Worm (Caenorhabditis elegans) whole organism, L4 larva: Measurements from ENCODE around the gene sup-26.

Source experiments
- F10B5.3 ChIP-seq: sonication (generic microtip); optimal IDR thresholded peaks from 2 replicates; lab custom pipeline; 2016; ENCODE audit warnings: mild to moderate bottlenecking, missing genetic modification characterization, missing compliant biosample characterization
- F26F4.8 ChIP-seq: fragments of 200-800 bp; sonication (Bioruptor generic); conservative IDR thresholded peaks from 2 replicates; pipeline ENCODE4 v1.3.6; 2022; ENCODE audit warnings: missing genetic modification characterization, missing compliant biosample characterization
- F44E2.7 ChIP-seq: fragments of 200-800 bp; sonication (Bioruptor generic); IDR thresholded peaks from 2 replicates; pipeline ENCODE4 v2.1.2; 2022; ENCODE audit warnings: missing genetic modification characterization, missing compliant biosample characterization
- T26A8.4 ChIP-seq: fragments of 200-800 bp; sonication (Bioruptor generic); IDR thresholded peaks from 2 replicates; pipeline ENCODE4 v1.3.6; 2022; ENCODE audit warnings: missing genetic modification characterization, missing compliant biosample characterization
- Y105C5A.15 ChIP-seq: fragments of 200-800 bp; sonication (Bioruptor generic); IDR thresholded peaks from 2 replicates; pipeline ENCODE4 v1.3.6; 2022; ENCODE audit warnings: missing genetic modification characterization, missing compliant biosample characterization
- ZK337.2 ChIP-seq: fragments of 200-800 bp; sonication (Bioruptor generic); IDR thresholded peaks from 2 replicates; pipeline ENCODE4 v1.3.6; 2022; ENCODE audit warnings: missing genetic modification reagents, missing genetic modification characterization, missing compliant biosample characterization
- ZK546.5 ChIP-seq, 2 experiments: sonication (generic microtip); optimal IDR thresholded peaks; 2 replicates each; lab custom pipeline; 2017; ENCODE audit warnings: missing biosample characterization in 2 of 2, missing genetic modification characterization in 2 of 2
- aly-2 ChIP-seq: sonication (generic microtip); optimal IDR thresholded peaks from 2 replicates; lab custom pipeline; 2018; ENCODE audit warnings: missing biosample characterization, missing genetic modification characterization
- ama-1 ChIP-seq: fragments of 150-350 bp; optimal IDR thresholded peaks from 2 replicates; lab custom pipeline; 2014; ENCODE audit warnings: inconsistent platforms, mixed read lengths
- arid-1 ChIP-seq: fragments of 200-800 bp; sonication (Bioruptor generic); conservative IDR thresholded peaks from 2 replicates; pipeline ENCODE4 v1.3.6; 2022; ENCODE audit warnings: missing genetic modification reagents, missing genetic modification characterization, missing compliant biosample characterization
- attf-4 ChIP-seq: sonication (generic microtip); optimal IDR thresholded peaks from 3 replicates; lab custom pipeline; 2017; ENCODE audit warnings: missing biosample characterization, missing genetic modification characterization
- ceh-20 ChIP-seq: fragments of 200-800 bp; sonication (Bioruptor generic); IDR thresholded peaks from 2 replicates; pipeline ENCODE4 v1.3.6; 2022; ENCODE audit warnings: missing genetic modification reagents, missing genetic modification characterization, missing compliant biosample characterization
- ceh-28 ChIP-seq: fragments of 150-350 bp; optimal IDR thresholded peaks from 2 replicates; lab custom pipeline; 2014; ENCODE audit warnings: missing biosample characterization, missing genetic modification reagents, missing genetic modification characterization
- ceh-82 ChIP-seq: sonication (generic microtip); optimal IDR thresholded peaks from 2 replicates; lab custom pipeline; 2017; ENCODE audit warnings: missing biosample characterization, missing genetic modification characterization
- ctbp-1 ChIP-seq: fragments of 200-800 bp; sonication (Bioruptor generic); IDR thresholded peaks from 2 replicates; pipeline ENCODE4 v1.3.6; 2022; ENCODE audit warnings: missing genetic modification reagents, missing genetic modification characterization, missing compliant biosample characterization
- daf-8 ChIP-seq: fragments of 200-800 bp; sonication (Bioruptor generic); IDR thresholded peaks from 2 replicates; pipeline ENCODE4 v1.3.6; 2022; ENCODE audit warnings: missing genetic modification characterization, missing compliant biosample characterization
- dmd-8 ChIP-seq: fragments of 200-800 bp; sonication (Bioruptor generic); IDR thresholded peaks from 2 replicates; pipeline ENCODE4 v1.3.6; 2022; ENCODE audit warnings: missing genetic modification characterization, missing compliant biosample characterization
- dmd-9 ChIP-seq: fragments of 200-800 bp; sonication (Bioruptor generic); IDR thresholded peaks from 2 replicates; pipeline ENCODE4 v1.3.6; 2022; ENCODE audit warnings: missing genetic modification reagents, missing genetic modification characterization, missing compliant biosample characterization
- dpl-1 ChIP-seq: fragments of 150-350 bp; optimal IDR thresholded peaks from 2 replicates; lab custom pipeline; 2014; ENCODE audit warnings: missing biosample characterization, missing genetic modification reagents, missing genetic modification characterization
- dve-1 ChIP-seq: sonication (generic microtip); optimal IDR thresholded peaks from 2 replicates; lab custom pipeline; 2017; ENCODE audit warnings: antibody characterized with exemption, mild to moderate bottlenecking, missing genetic modification characterization, missing compliant biosample characterization; ENCODE audit not compliant: insufficient read depth
- gei-8 ChIP-seq: fragments of 200-800 bp; sonication (Bioruptor generic); optimal IDR thresholded peaks from 2 replicates; lab custom pipeline; 2018; ENCODE audit warnings: mild to moderate bottlenecking, missing genetic modification characterization, missing compliant biosample characterization
- hif-1 ChIP-seq, 2 experiments: sonication (generic microtip); optimal IDR thresholded peaks; 2 replicates each; lab custom pipeline; 2016 to 2017; ENCODE audit warnings: missing compliant biosample characterization in 2 of 2, missing genetic modification characterization in 2 of 2, missing genetic modification reagents in 2 of 2, missing genotype in 2 of 2, mild to moderate bottlenecking in 1 of 2
- hlh-11 ChIP-seq: fragments of 200-800 bp; sonication (Bioruptor generic); optimal IDR thresholded peaks from 2 replicates; lab custom pipeline; 2018; ENCODE audit warnings: mild to moderate bottlenecking, missing genetic modification characterization, missing compliant biosample characterization
- jun-1 ChIP-seq: fragments of 150-350 bp; optimal IDR thresholded peaks from 2 replicates; lab custom pipeline; 2014; ENCODE audit warnings: missing biosample characterization, missing genetic modification reagents, missing genetic modification characterization
- lim-7 ChIP-seq: fragments of 200-800 bp; sonication (Bioruptor generic); IDR thresholded peaks from 2 replicates; pipeline ENCODE4 v1.3.6; 2022; ENCODE audit warnings: missing genetic modification characterization, missing compliant biosample characterization
- lin-15B ChIP-seq: fragments of 150-350 bp; sonication (generic microtip); optimal IDR thresholded peaks from 3 replicates; lab custom pipeline; 2014; ENCODE audit warnings: missing biosample characterization, missing genetic modification characterization
- lin-29 ChIP-seq: fragments of 200-800 bp; sonication (Bioruptor generic); IDR thresholded peaks from 2 replicates; pipeline ENCODE4 v1.3.6; 2022; ENCODE audit warnings: missing genetic modification reagents, missing genetic modification characterization, missing compliant biosample characterization
- lin-39 ChIP-seq: fragments of 150-350 bp; optimal IDR thresholded peaks from 2 replicates; lab custom pipeline; 2014; ENCODE audit warnings: missing biosample characterization, missing genetic modification reagents, missing genetic modification characterization
- lir-3 ChIP-seq: sonication (generic microtip); optimal IDR thresholded peaks from 2 replicates; lab custom pipeline; 2016; ENCODE audit warnings: mild to moderate bottlenecking, missing genetic modification characterization, missing compliant biosample characterization
- mdl-1 ChIP-seq, 2 experiments: fragments of 150-350 bp in 1 of 2; sonication (generic microtip) in 1 of 2; optimal IDR thresholded peaks; 2 replicates each; lab custom pipeline; 2014 to 2017; ENCODE audit warnings: missing biosample characterization in 2 of 2, missing genetic modification characterization in 2 of 2
- mdt-29 ChIP-seq: fragments of 200-800 bp; sonication (Bioruptor generic); IDR thresholded peaks from 2 replicates; pipeline ENCODE4 v1.3.6; 2022; ENCODE audit warnings: missing genetic modification reagents, missing genetic modification characterization, missing compliant biosample characterization
- mes-2 ChIP-seq: sonication (generic microtip); optimal IDR thresholded peaks from 2 replicates; lab custom pipeline; 2016; ENCODE audit warnings: missing genotype, mild to moderate bottlenecking, missing genetic modification characterization, missing compliant biosample characterization; ENCODE audit not compliant: poor library complexity, severe bottlenecking
- mxl-3 ChIP-seq: fragments of 200-800 bp; sonication (Bioruptor generic); optimal IDR thresholded peaks from 2 replicates; lab custom pipeline; 2018; ENCODE audit warnings: mild to moderate bottlenecking, missing genetic modification characterization, missing compliant biosample characterization
- nhr-11 ChIP-seq: fragments of 150-350 bp; optimal IDR thresholded peaks from 2 replicates; lab custom pipeline; 2014; ENCODE audit warnings: missing biosample characterization, missing genetic modification characterization
- nhr-111 ChIP-seq: fragments of 200-800 bp; sonication (Bioruptor generic); optimal IDR thresholded peaks from 2 replicates; lab custom pipeline; 2018; ENCODE audit warnings: mild to moderate bottlenecking, missing genetic modification characterization, missing compliant biosample characterization
- nhr-237 ChIP-seq: sonication (generic microtip); optimal IDR thresholded peaks from 2 replicates; lab custom pipeline; 2017; ENCODE audit warnings: missing biosample characterization, missing genetic modification characterization
- nhr-28 ChIP-seq: fragments of 150-350 bp; optimal IDR thresholded peaks from 2 replicates; lab custom pipeline; 2014; ENCODE audit warnings: missing biosample characterization, missing genetic modification characterization
- nhr-41 ChIP-seq: fragments of 200-800 bp; sonication (Bioruptor generic); IDR thresholded peaks from 2 replicates; pipeline ENCODE4 v1.3.6; 2022; ENCODE audit warnings: missing genetic modification reagents, missing genetic modification characterization, missing compliant biosample characterization
- nhr-42 ChIP-seq: fragments of 200-800 bp; sonication (Bioruptor generic); IDR thresholded peaks from 2 replicates; pipeline ENCODE4 v1.3.6; 2022; ENCODE audit warnings: missing genetic modification characterization, missing compliant biosample characterization
- nhr-48 ChIP-seq: sonication (generic microtip); optimal IDR thresholded peaks from 2 replicates; lab custom pipeline; 2016; ENCODE audit warnings: mild to moderate bottlenecking, missing genetic modification characterization, missing compliant biosample characterization
- php-3 ChIP-seq: fragments of 200-800 bp; sonication (Bioruptor generic); IDR thresholded peaks from 2 replicates; pipeline ENCODE4 v1.3.6; 2022; ENCODE audit warnings: missing genetic modification reagents, missing genetic modification characterization, missing compliant biosample characterization
- sdz-12 ChIP-seq: fragments of 200-800 bp; sonication (Bioruptor generic); optimal IDR thresholded peaks from 2 replicates; lab custom pipeline; 2018; ENCODE audit warnings: mild to moderate bottlenecking, missing genetic modification characterization, missing compliant biosample characterization
- set-16 ChIP-seq: fragments of 200-800 bp; sonication (Bioruptor generic); IDR thresholded peaks from 2 replicates; pipeline ENCODE4 v1.3.6; 2022; ENCODE audit warnings: missing genetic modification reagents, missing genetic modification characterization, missing compliant biosample characterization
- snpc-4 ChIP-seq: fragments of 150-350 bp; optimal IDR thresholded peaks from 2 replicates; lab custom pipeline; 2014; ENCODE audit warnings: missing biosample characterization, missing genetic modification characterization
- spr-1 ChIP-seq: sonication (generic microtip); optimal IDR thresholded peaks from 2 replicates; lab custom pipeline; 2016; ENCODE audit warnings: mild to moderate bottlenecking, missing genetic modification characterization, missing compliant biosample characterization
- spr-3 ChIP-seq: fragments of 200-800 bp; sonication (Bioruptor generic); optimal IDR thresholded peaks from 2 replicates; lab custom pipeline; 2018; ENCODE audit warnings: mild to moderate bottlenecking, missing genetic modification characterization, missing compliant biosample characterization
- unc-130 ChIP-seq: sonication (generic microtip); optimal IDR thresholded peaks from 2 replicates; lab custom pipeline; 2016; ENCODE audit warnings: missing genetic modification reagents, missing genetic modification characterization, missing compliant biosample characterization
- unc-39 ChIP-seq: sonication (generic microtip); optimal IDR thresholded peaks from 2 replicates; lab custom pipeline; 2017; ENCODE audit warnings: missing biosample characterization, missing genetic modification characterization
- vab-7 ChIP-seq: fragments of 200-800 bp; sonication (Bioruptor generic); IDR thresholded peaks from 2 replicates; pipeline ENCODE4 v1.3.6; 2022; ENCODE audit warnings: missing genetic modification reagents, missing genetic modification characterization, missing compliant biosample characterization
- zag-1 ChIP-seq: fragments of 150-350 bp; optimal IDR thresholded peaks from 2 replicates; lab custom pipeline; 2014; ENCODE audit warnings: missing biosample characterization, missing genetic modification characterization
- zip-2 ChIP-seq: fragments of 150-350 bp; optimal IDR thresholded peaks from 2 replicates; lab custom pipeline; 2014; ENCODE audit warnings: missing biosample characterization, missing genetic modification characterization

sup-26 gene

DNA sequence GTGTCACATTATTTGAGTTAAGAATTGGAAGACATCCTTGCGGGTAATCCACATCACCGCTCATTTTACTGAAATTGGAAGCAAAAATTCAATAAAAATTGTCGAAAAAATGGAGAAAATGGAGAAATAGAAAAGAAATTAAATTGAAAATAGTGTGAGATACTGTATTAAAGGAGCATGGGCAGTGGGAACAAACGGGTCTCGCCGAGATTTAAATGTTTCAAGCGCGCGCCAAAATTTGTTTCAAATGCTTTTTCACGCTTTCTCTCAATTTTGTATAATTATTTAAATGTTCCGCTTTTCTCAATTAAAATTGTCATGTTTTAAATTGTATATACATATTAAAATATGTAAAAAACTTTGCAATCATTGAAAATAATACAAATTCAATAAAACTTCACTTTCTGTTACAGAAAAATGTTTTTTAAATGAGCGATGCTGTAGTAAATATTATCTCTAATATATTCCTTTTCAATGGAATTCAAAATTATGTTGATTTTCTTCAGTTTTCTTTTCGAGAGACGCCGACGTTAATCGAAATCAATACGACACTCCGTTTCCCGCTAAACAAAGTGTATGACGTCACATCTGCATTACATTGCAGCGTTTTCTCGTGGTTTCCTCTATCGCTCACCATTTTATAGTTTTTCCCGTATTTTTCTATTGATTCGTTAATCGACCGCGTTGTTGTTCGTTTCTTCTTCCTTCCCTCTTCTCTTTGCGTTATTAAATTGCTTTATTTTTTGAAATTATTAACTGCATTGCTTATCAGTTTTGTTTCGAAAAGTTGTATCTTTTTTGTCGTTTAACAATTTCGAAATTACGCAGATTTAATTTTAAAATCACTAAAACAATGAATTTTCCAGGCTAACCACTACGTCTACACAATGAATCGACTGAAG lies 33.3 kb upstream of the sup-26 start, which contains the start of the genes evl-14 and dcn-1 (continued):
- TF ChIP-seq nhr-111 (GFP tag; lab: Kevin White, UChicago): no peak
- TF ChIP-seq nhr-237 (tag; lab: Kevin White, UChicago): no peak
- no peak for TF ChIP-seq arid-1 (GFP tag; lab: Robert Waterston, UW)
- no peak for TF ChIP-seq T26A8.4 (GFP tag; lab: Robert Waterston, UW)
- TF ChIP-seq zip-2 (tag; lab: Kevin White, UChicago): no peak
- no peak for TF ChIP-seq ceh-82 (tag; lab: Kevin White, UChicago)
- no peak for TF ChIP-seq lin-29
- TF ChIP-seq zag-1 (tag; lab: Kevin White, UChicago): no peak
- TF ChIP-seq nhr-11 (tag; lab: Kevin White, UChicago): peak; percentile 44
- TF ChIP-seq mxl-3 (GFP tag; lab: Kevin White, UChicago): no peak
- peak; percentile 46 for TF ChIP-seq unc-130 (GFP tag; lab: Kevin White, UChicago)
- TF ChIP-seq ZK546.5 (tag; optimal IDR thresholded peaks at IDR 0.05; lab: Kevin White, UChicago): no peak
- TF ChIP-seq gei-8 (GFP tag; lab: Kevin White, UChicago): no peak
- no peak for TF ChIP-seq php-3
- no peak for TF ChIP-seq spr-1
- TF ChIP-seq daf-8: no peak
- TF ChIP-seq lim-7: no peak
- no peak for TF ChIP-seq lin-15B (tag; lab: Kevin White, UChicago)
- no peak for TF ChIP-seq nhr-48 (tag; lab: Kevin White, UChicago)
- no peak for TF ChIP-seq ZK337.2 (GFP tag; lab: Robert Waterston, UW)
- no peak for TF ChIP-seq mdt-29
- TF ChIP-seq dmd-8 (GFP tag; lab: Robert Waterston, UW): no peak
- no peak for TF ChIP-seq jun-1 (tag; lab: Kevin White, UChicago)
- no peak for TF ChIP-seq hif-1 (tag; optimal IDR thresholded peaks at IDR 0.05; lab: Kevin White, UChicago)
- peak; percentile 75 for TF ChIP-seq dpl-1
- TF ChIP-seq lin-39 (tag; lab: Kevin White, UChicago): no peak
- no peak for TF ChIP-seq F10B5.3
- no peak for TF ChIP-seq attf-4 (tag; lab: Kevin White, UChicago)
- TF ChIP-seq ceh-28 (tag; lab: Kevin White, UChicago): peak; percentile 3
- no peak for TF ChIP-seq F44E2.7
- no peak for TF ChIP-seq sdz-12 (GFP tag; lab: Kevin White, UChicago)
- TF ChIP-seq hlh-11 (tag; lab: Kevin White, UChicago): no peak
- TF ChIP-seq Y105C5A.15: no peak
- no peak for TF ChIP-seq ceh-20 (GFP tag; lab: Robert Waterston, UW)
- TF ChIP-seq dmd-9 (GFP tag; lab: Robert Waterston, UW): no peak
- TF ChIP-seq nhr-28 (tag; lab: Kevin White, UChicago): peak; percentile 69
- TF ChIP-seq nhr-42 (GFP tag; lab: Robert Waterston, UW): no peak
- no peak for TF ChIP-seq snpc-4 (tag; lab: Kevin White, UChicago)
- TF ChIP-seq ctbp-1 (GFP tag; lab: Robert Waterston, UW): no peak
- no peak for TF ChIP-seq spr-3 (GFP tag; lab: Kevin White, UChicago)
- TF ChIP-seq lir-3 (tag; lab: Kevin White, UChicago): no peak
- peak; percentile 57 to 85 for TF ChIP-seq mdl-1 (tag; optimal IDR thresholded peaks at IDR 0.05; lab: Kevin White, UChicago)
- TF ChIP-seq nhr-41 (GFP tag; lab: Robert Waterston, UW): no peak
- TF ChIP-seq ama-1: no peak
- TF ChIP-seq unc-39 (tag; lab: Kevin White, UChicago): no peak
- no peak for TF ChIP-seq vab-7 (GFP tag; lab: Robert Waterston, UW)
- no peak for TF ChIP-seq set-16 (GFP tag; lab: Robert Waterston, UW)
- TF ChIP-seq mes-2 (tag; lab: Kevin White, UChicago): no peak
- TF ChIP-seq aly-2 (tag; lab: Kevin White, UChicago): no peak
- TF ChIP-seq dve-1: peak; percentile 92
- TF ChIP-seq F26F4.8: no peak
